Worm (Caenorhabditis elegans) whole organism, early embryonic: Measurements from ENCODE around the gene W08F4.12.
"Not testable (repeated sequence)": the region's sequence is repeated elsewhere in the genome, so short reads cannot be mapped to it uniquely, and the experiment has no call there.

Experiments used
- B0310.2 ChIP-seq: sonication (generic microtip); optimal IDR thresholded peaks from 2 replicates; lab custom pipeline; 2016; ENCODE audit warnings: mild to moderate bottlenecking, missing genetic modification characterization, missing compliant biosample characterization
- F13C5.2 ChIP-seq: sonication (generic microtip); optimal IDR thresholded peaks from 2 replicates; lab custom pipeline; 2017; ENCODE audit warnings: mild to moderate bottlenecking, missing genetic modification characterization, inconsistent platforms, missing compliant biosample characterization
- aly-1 ChIP-seq: sonication (generic microtip); optimal IDR thresholded peaks from 2 replicates; lab custom pipeline; 2016; ENCODE audit warnings: missing genetic modification characterization, missing compliant biosample characterization
- ama-1 ChIP-seq: fragments of 150-350 bp; optimal IDR thresholded peaks from 2 replicates; lab custom pipeline; 2014
- ceh-13 ChIP-seq: fragments of 200-800 bp; sonication (Bioruptor generic); optimal IDR thresholded peaks from 2 replicates; lab custom pipeline; 2018; ENCODE audit warnings: mild to moderate bottlenecking, missing genetic modification characterization, missing compliant biosample characterization
- ceh-36 ChIP-seq: sonication (generic microtip); optimal IDR thresholded peaks from 2 replicates; lab custom pipeline; 2016; ENCODE audit warnings: missing genetic modification characterization, inconsistent platforms, missing compliant biosample characterization
- ets-7 ChIP-seq: sonication (generic microtip); optimal IDR thresholded peaks from 2 replicates; lab custom pipeline; 2016; ENCODE audit warnings: missing genotype, missing genetic modification characterization, missing compliant biosample characterization
- flt-1 ChIP-seq: fragments of 200-800 bp; sonication (Bioruptor generic); IDR thresholded peaks from 2 replicates; pipeline ENCODE4 v1.3.6; 2022; ENCODE audit warnings: missing genetic modification characterization, missing compliant biosample characterization
- hmbx-1 ChIP-seq: sonication (generic microtip); optimal IDR thresholded peaks from 2 replicates; lab custom pipeline; 2016; ENCODE audit warnings: mild to moderate bottlenecking, missing genetic modification characterization, missing compliant biosample characterization
- hmg-4 ChIP-seq: fragments of 200-800 bp; sonication (Bioruptor generic); optimal IDR thresholded peaks from 2 replicates; lab custom pipeline; 2018; ENCODE audit warnings: mild to moderate bottlenecking, missing genetic modification characterization, missing compliant biosample characterization
- hnd-1 ChIP-seq: sonication (generic microtip); optimal IDR thresholded peaks from 2 replicates; lab custom pipeline; 2016; ENCODE audit warnings: missing genetic modification characterization, missing compliant biosample characterization
- pes-1 ChIP-seq: fragments of 200-800 bp; sonication (Bioruptor generic); IDR thresholded peaks from 2 replicates; pipeline ENCODE4 v1.3.6; 2022; ENCODE audit warnings: missing genetic modification reagents, missing genetic modification characterization, missing compliant biosample characterization
- scrt-1 ChIP-seq: fragments of 200-800 bp; sonication (Bioruptor generic); IDR thresholded peaks from 2 replicates; pipeline ENCODE4 v1.3.6; 2022; ENCODE audit warnings: missing genetic modification characterization, missing compliant biosample characterization
- sea-1 ChIP-seq: fragments of 200-800 bp; sonication (Bioruptor generic); conservative IDR thresholded peaks from 2 replicates; pipeline ENCODE4 v1.3.6; 2022; ENCODE audit warnings: missing genetic modification characterization, missing compliant biosample characterization
- tbx-11 ChIP-seq: fragments of 200-800 bp; sonication (Bioruptor generic); IDR thresholded peaks from 2 replicates; pipeline ENCODE4 v1.3.6; 2022; ENCODE audit warnings: missing genetic modification characterization, missing compliant biosample characterization
- tbx-37 ChIP-seq: fragments of 200-800 bp; sonication (Bioruptor generic); conservative IDR thresholded peaks from 2 replicates; pipeline ENCODE4 v1.3.6; 2022; ENCODE audit warnings: missing genetic modification reagents, missing genetic modification characterization, missing compliant biosample characterization
- tra-4 ChIP-seq: sonication (generic microtip); optimal IDR thresholded peaks from 2 replicates; lab custom pipeline; 2017; ENCODE audit warnings: missing genetic modification characterization, missing compliant biosample characterization

W08F4.12 gene

DNA sequence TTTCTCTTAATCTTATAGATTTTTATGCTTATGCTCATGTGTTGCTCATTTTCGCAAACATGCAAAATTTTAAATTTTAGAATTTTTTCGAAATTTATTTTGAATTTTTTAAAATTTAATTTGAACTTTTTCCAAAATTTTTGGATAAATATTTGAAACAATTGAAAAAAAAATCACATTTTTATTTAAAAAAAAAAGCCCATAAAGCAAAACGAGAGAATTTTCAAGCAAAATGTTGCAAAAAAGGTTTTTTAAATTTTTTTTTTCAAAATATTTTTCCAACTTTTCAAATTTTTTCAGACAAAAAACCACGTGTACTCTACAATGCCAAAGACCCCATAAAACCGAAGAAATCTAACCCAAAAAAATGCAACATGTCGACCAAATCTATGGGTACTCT, 28.0 kb downstream of the W08F4.12 start, which contains the start of the genes C09E8.1 and C09E8.6:
Gene C09E8.1 (plus strand): TSS at position 301 of the 400 bp plus-strand sequence.
Gene C09E8.6 (plus strand): TSS at position 313 of the 400 bp plus-strand sequence.
- no peak for TF ChIP-seq ama-1 (lab: Kevin White, UChicago)
- no peak for TF ChIP-seq sea-1 (GFP tag; lab: Robert Waterston, UW)
- no peak for TF ChIP-seq hnd-1
- no peak for TF ChIP-seq hmg-4
- no peak for TF ChIP-seq B0310.2 (tag; lab: Kevin White, UChicago)
- TF ChIP-seq flt-1 (GFP tag; lab: Robert Waterston, UW) = no peak
- no peak for TF ChIP-seq ceh-36
- no peak for TF ChIP-seq ceh-13 (GFP tag; lab: Kevin White, UChicago)
- TF ChIP-seq scrt-1 = no peak
- TF ChIP-seq tbx-11 (GFP tag; lab: Robert Waterston, UW) = no peak

DNA sequence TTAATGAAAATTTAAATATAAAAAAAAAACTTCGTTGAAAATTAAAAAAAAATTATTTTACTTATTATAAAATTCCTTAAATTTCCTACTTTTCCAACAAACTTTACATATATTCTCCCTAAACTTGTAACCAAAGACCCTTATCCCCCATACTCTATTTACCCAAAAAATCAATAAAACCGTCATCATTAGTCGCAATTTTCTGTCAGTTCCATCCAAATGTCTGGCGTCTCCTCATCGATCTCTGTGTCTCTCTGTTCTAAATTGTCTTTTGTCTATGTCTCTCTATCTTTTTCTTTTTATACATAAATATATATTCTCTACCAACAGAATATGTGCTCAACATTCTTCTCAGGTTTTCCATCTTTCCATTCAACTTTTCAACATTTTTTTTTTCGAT, 28.9 kb downstream of the W08F4.12 start:
- TF ChIP-seq hmg-4 = no peak
- TF ChIP-seq B0310.2 (tag; lab: Kevin White, UChicago) = no peak

DNA sequence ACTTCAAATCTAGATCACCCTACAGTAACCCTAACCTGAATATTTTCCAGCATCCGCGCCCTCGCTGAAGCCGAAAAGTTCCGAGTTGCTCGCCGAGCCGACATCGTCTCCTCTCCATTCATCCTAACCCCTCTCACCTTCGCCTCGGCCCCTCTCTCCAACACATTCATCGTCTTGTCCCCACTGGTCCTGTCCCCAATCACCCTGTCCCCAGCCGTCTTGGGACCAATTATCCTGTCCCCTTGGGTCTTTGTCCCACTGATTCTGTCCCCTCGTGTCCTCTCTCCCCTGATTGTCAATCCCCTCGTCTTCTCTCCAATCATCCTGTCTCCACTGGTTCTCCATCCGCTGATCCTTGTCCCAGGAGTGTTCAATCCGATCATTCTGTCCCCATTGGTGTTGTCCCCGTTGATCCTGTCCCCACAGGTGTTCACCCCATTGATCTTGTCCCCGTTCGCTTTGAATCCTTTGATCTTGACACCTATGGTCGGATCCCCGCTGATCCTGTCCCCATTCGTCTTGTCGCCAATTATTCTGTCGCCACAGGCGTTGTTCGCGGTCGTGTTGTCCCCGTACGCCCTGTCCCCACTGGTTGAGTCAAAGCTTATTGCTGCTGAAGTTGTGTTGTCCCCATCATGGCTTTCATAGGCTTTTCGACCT, 32.8 kb downstream of the W08F4.12 start, which contains the start of gene lips-7:
Gene lips-7 (plus strand): TSS at position 610 of the 660 bp plus-strand sequence.
- no peak for TF ChIP-seq hmg-4
- TF ChIP-seq flt-1 (GFP tag; lab: Robert Waterston, UW) = no peak
- TF ChIP-seq aly-1 (tag; lab: Kevin White, UChicago) = peak; percentile 43

DNA sequence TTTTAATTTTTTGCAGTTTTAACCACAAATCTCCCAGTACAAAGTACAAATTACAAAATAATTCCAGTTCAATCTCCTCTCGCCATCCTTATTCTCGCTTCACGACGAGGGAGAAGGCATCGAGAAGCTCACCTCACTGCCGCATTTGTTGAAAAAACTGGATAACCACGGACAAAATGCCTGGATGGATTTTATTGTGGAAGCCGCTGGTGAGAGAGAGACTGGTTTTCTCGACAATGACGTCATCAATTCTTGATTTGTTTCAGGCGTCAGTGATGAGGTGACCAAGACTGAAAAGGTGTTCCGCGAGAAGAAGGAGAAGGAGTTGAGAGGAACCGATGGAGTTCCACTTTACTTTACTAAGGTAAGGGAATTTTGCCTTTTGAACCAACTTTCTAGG, 34.7 kb downstream of the W08F4.12 start:
- TF ChIP-seq B0310.2 (tag; lab: Kevin White, UChicago) (no peak), hnd-1 (no peak)

DNA sequence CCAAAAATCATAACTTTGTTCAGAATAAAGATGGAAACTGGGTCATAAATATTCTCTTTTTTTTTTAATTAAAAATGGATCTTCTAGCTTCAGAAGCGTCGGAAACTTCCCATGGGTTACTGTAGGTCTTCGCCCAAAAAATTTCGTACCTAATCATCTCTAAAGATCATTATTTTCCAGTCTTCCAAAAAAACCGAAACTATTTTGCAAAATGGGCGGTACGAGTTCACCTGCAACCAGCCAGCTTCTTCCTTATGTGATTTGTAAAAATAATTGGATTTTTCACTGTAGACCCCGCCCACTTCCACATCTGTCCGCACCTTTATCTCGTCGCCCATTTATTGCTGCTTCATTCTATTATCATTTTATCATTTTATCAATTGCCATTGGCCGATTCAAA, 37.8 kb downstream of the W08F4.12 start, which contains the start of gene mlt-10:
Gene mlt-10 (plus strand): TSS at position 301 of the 400 bp plus-strand sequence.
- no peak for TF ChIP-seq hnd-1
- TF ChIP-seq tra-4 (tag; lab: Kevin White, UChicago) = no peak
- no peak for TF ChIP-seq ama-1 (lab: Kevin White, UChicago)
- no peak for TF ChIP-seq F13C5.2 (tag; lab: Kevin White, UChicago)
- TF ChIP-seq sea-1 (GFP tag; lab: Robert Waterston, UW) = no peak
- no peak for TF ChIP-seq scrt-1
- TF ChIP-seq hmbx-1 (tag; lab: Kevin White, UChicago) = no peak
- no peak for TF ChIP-seq tbx-37 (GFP tag; lab: Robert Waterston, UW)
- no peak for TF ChIP-seq B0310.2 (tag; lab: Kevin White, UChicago)
- TF ChIP-seq ceh-13 (GFP tag; lab: Kevin White, UChicago) = no peak
- no peak for TF ChIP-seq flt-1 (GFP tag; lab: Robert Waterston, UW)
- TF ChIP-seq aly-1 (tag; lab: Kevin White, UChicago) = no peak
- TF ChIP-seq pes-1 (GFP tag; lab: Robert Waterston, UW) = no peak

ce11 chrII:542416-542815, 41.8 kb downstream of the W08F4.12 start:
- TF ChIP-seq hnd-1 = no peak

ce11 chrII:536775-537174, 47.4 kb downstream of the W08F4.12 start, which contains the start of gene T27A1.2:
T27A1.2 (minus strand) TSS chrII:536875.
- no peak for TF ChIP-seq ama-1 (lab: Kevin White, UChicago)
- TF ChIP-seq ets-7 (tag; lab: Kevin White, UChicago) = no peak
- no peak for TF ChIP-seq tbx-37 (GFP tag; lab: Robert Waterston, UW)
- no peak for TF ChIP-seq sea-1 (GFP tag; lab: Robert Waterston, UW)
- no peak for TF ChIP-seq hnd-1
- TF ChIP-seq hmg-4 = no peak
- no peak for TF ChIP-seq pes-1 (GFP tag; lab: Robert Waterston, UW)
- TF ChIP-seq aly-1 (tag; lab: Kevin White, UChicago) = no peak
- no peak for TF ChIP-seq scrt-1
- no peak for TF ChIP-seq hmbx-1 (tag; lab: Kevin White, UChicago)
- TF ChIP-seq F13C5.2 (tag; lab: Kevin White, UChicago) = no peak
- TF ChIP-seq ceh-36 = no peak
- no peak for TF ChIP-seq tbx-11 (GFP tag; lab: Robert Waterston, UW)
- no peak for TF ChIP-seq flt-1 (GFP tag; lab: Robert Waterston, UW)
- TF ChIP-seq tra-4 (tag; lab: Kevin White, UChicago) = no peak

DNA sequence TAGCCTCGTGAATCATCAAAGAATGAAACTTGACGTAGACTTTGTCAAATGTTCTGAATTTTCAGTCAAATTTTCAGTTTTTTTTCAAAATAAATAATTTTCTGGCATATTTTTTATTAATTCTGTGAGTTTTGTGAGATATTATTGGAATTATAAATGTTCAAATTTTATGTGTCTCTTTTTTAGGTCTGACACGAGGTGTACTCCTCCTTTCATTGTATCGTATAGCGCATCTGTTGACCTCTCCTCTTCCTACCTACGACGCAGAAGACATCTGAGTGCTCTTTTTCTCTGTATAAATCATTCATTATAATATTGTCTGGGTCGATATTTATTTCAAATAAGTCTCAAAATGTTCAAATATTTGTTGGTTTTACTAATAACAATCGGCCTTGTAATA, 49.0 kb downstream of the W08F4.12 start, which contains the start of gene T27A1.3:
Gene T27A1.3 (plus strand): TSS at position 301 of the 400 bp plus-strand sequence.
- not testable (repeated sequence) for TF ChIP-seq hnd-1; ets-7 (tag; lab: Kevin White, UChicago); pes-1 (GFP tag; lab: Robert Waterston, UW)
